Fruit fly (Drosophila melanogaster) whole organism, prepupa: ENCODE data around the gene IFT54.
A peak's percentile ranks its signal among the peaks of the same experiment; 100 is the strongest.

ENCODE experiments used
- Blimp-1 ChIP-seq: fragments of 200-800 bp; sonication (Bioruptor generic); optimal IDR thresholded peaks from 3 replicates; lab custom pipeline; 2017; ENCODE audit warnings: missing biosample characterization, missing genetic modification characterization, mild to moderate bottlenecking, moderate library complexity, missing genetic modification reagents
- CG10631 ChIP-seq: fragments of 200-800 bp; sonication (Bioruptor generic); optimal IDR thresholded peaks from 2 replicates; lab custom pipeline; 2016; ENCODE audit warnings: missing biosample characterization, missing genetic modification characterization
- CG11294 ChIP-seq: fragments of 200-800 bp; sonication (Bioruptor generic); IDR thresholded peaks from 2 replicates; pipeline ENCODE4 v1.3.6; 2022; ENCODE audit warnings: missing biosample characterization, missing genetic modification characterization
- CG11762 ChIP-seq: fragments of 200-800 bp; sonication (Bioruptor generic); optimal IDR thresholded peaks from 3 replicates; lab custom pipeline; 2016; ENCODE audit warnings: missing biosample characterization, missing genetic modification characterization; ENCODE audit not compliant: insufficient read depth
- CG11902 ChIP-seq: fragments of 200-800 bp; sonication (Bioruptor generic); optimal IDR thresholded peaks from 3 replicates; lab custom pipeline; 2016; ENCODE audit warnings: missing biosample characterization, missing genetic modification characterization
- CG15336 ChIP-seq: fragments of 200-800 bp; sonication (Bioruptor generic); IDR thresholded peaks from 2 replicates; pipeline ENCODE4 v1.3.6; 2022; ENCODE audit warnings: missing biosample characterization, missing genetic modification characterization
- CG1621 ChIP-seq: fragments of 200-800 bp; sonication (Bioruptor generic); optimal IDR thresholded peaks from 3 replicates; lab custom pipeline; 2018; ENCODE audit warnings: missing biosample characterization, mild to moderate bottlenecking, missing genetic modification characterization
- CG16779 ChIP-seq: fragments of 200-800 bp; sonication (Bioruptor generic); optimal IDR thresholded peaks from 3 replicates; lab custom pipeline; 2017; ENCODE audit warnings: missing biosample characterization, mild to moderate bottlenecking, missing genetic modification characterization
- CG3032 ChIP-seq: fragments of 200-800 bp; optimal IDR thresholded peaks from 2 replicates; lab custom pipeline; 2019; ENCODE audit warnings: missing biosample characterization, mild to moderate bottlenecking, missing genetic modification characterization, moderate library complexity
- CG31627 ChIP-seq: fragments of 200-800 bp; sonication (Bioruptor generic); optimal IDR thresholded peaks from 3 replicates; lab custom pipeline; 2016; ENCODE audit warnings: missing biosample characterization, missing genetic modification characterization
- CG32006 ChIP-seq: fragments of 200-800 bp; sonication (Bioruptor generic); optimal IDR thresholded peaks from 3 replicates; lab custom pipeline; 2017; ENCODE audit warnings: missing biosample characterization, mild to moderate bottlenecking, missing genetic modification characterization
- CG34406 ChIP-seq: fragments of 200-800 bp; sonication (Bioruptor generic); optimal IDR thresholded peaks from 3 replicates; lab custom pipeline; 2016; ENCODE audit warnings: missing biosample characterization, missing genetic modification characterization
- CG6163 ChIP-seq: fragments of 200-800 bp; sonication (Bioruptor generic); IDR thresholded peaks from 3 replicates; pipeline ENCODE4 v1.3.6; 2022; ENCODE audit warnings: missing biosample characterization, missing genetic modification characterization
- CG6276 ChIP-seq: fragments of 200-800 bp; sonication (Bioruptor generic); optimal IDR thresholded peaks from 2 replicates; lab custom pipeline; 2017; ENCODE audit warnings: missing biosample characterization, mild to moderate bottlenecking, missing genetic modification characterization
- CG6792 ChIP-seq: fragments of 200-800 bp; sonication (Bioruptor generic); optimal IDR thresholded peaks from 3 replicates; lab custom pipeline; 2016; ENCODE audit warnings: missing biosample characterization, missing genetic modification characterization
- CG6808 ChIP-seq: fragments of 200-800 bp; sonication (Bioruptor generic); optimal IDR thresholded peaks from 3 replicates; lab custom pipeline; 2017; ENCODE audit warnings: missing biosample characterization, missing genetic modification characterization, mild to moderate bottlenecking, moderate library complexity, missing genetic modification reagents
- CG8119 ChIP-seq: fragments of 200-800 bp; sonication (Bioruptor generic); IDR thresholded peaks from 3 replicates; pipeline ENCODE4 v1.3.6; 2022; ENCODE audit warnings: missing biosample characterization, missing genetic modification characterization
- CG9139 ChIP-seq: fragments of 200-800 bp; sonication (Bioruptor generic); optimal IDR thresholded peaks from 3 replicates; lab custom pipeline; 2017; ENCODE audit warnings: missing biosample characterization, mild to moderate bottlenecking, missing genetic modification characterization
- Eip75B ChIP-seq: fragments of 200-800 bp; sonication (Bioruptor generic); optimal IDR thresholded peaks from 3 replicates; lab custom pipeline; 2016; ENCODE audit warnings: missing biosample characterization, missing genetic modification characterization
- Eip78C ChIP-seq: fragments of 200-800 bp; sonication (Bioruptor generic); peaks from one replicate; lab custom pipeline; 2016; ENCODE audit warnings: missing biosample characterization, missing genetic modification characterization
- Eip93F ChIP-seq: fragments of 200-800 bp; sonication (Bioruptor generic); optimal IDR thresholded peaks from 2 replicates; lab custom pipeline; 2016; ENCODE audit warnings: missing biosample characterization, mild to moderate bottlenecking, missing genetic modification characterization
- Ets21C ChIP-seq: fragments of 200-800 bp; sonication (Bioruptor generic); optimal IDR thresholded peaks from 3 replicates; lab custom pipeline; 2016; ENCODE audit warnings: missing biosample characterization, missing genetic modification characterization
- Ets96B ChIP-seq: fragments of 200-800 bp; optimal IDR thresholded peaks from 2 replicates; lab custom pipeline; 2019; ENCODE audit warnings: missing biosample characterization, mild to moderate bottlenecking, missing genetic modification characterization, moderate library complexity
- Hr39 ChIP-seq: fragments of 200-800 bp; sonication (Bioruptor generic); optimal IDR thresholded peaks from 2 replicates; lab custom pipeline; 2016; ENCODE audit warnings: missing biosample characterization, missing genetic modification characterization
- Hr4 ChIP-seq: fragments of 200-800 bp; sonication (Bioruptor generic); optimal IDR thresholded peaks from 3 replicates; lab custom pipeline; 2016; ENCODE audit warnings: missing biosample characterization, missing genetic modification characterization
- Lpt ChIP-seq: fragments of 200-800 bp; sonication (Bioruptor generic); optimal IDR thresholded peaks from 3 replicates; lab custom pipeline; 2016; ENCODE audit warnings: missing biosample characterization, missing genetic modification characterization
- Met ChIP-seq: fragments of 200-800 bp; sonication (Bioruptor generic); optimal IDR thresholded peaks from 3 replicates; lab custom pipeline; 2016; ENCODE audit warnings: missing biosample characterization, missing genetic modification characterization
- OdsH ChIP-seq: fragments of 200-800 bp; sonication (Bioruptor generic); optimal IDR thresholded peaks from 3 replicates; lab custom pipeline; 2016; ENCODE audit warnings: missing biosample characterization, missing genetic modification characterization
- Smox ChIP-seq: fragments of 200-800 bp; sonication (Bioruptor generic); optimal IDR thresholded peaks from 3 replicates; lab custom pipeline; 2016; ENCODE audit warnings: missing biosample characterization, missing genetic modification characterization
- Sox102F ChIP-seq: fragments of 200-800 bp; sonication (Bioruptor generic); optimal IDR thresholded peaks from 2 replicates; lab custom pipeline; 2016; ENCODE audit warnings: missing biosample characterization, mild to moderate bottlenecking, missing genetic modification characterization
- achi ChIP-seq: fragments of 200-800 bp; sonication (Bioruptor generic); optimal IDR thresholded peaks from 3 replicates; lab custom pipeline; 2016; ENCODE audit warnings: missing biosample characterization, missing genetic modification characterization
- dsx ChIP-seq: fragments of 200-800 bp; optimal IDR thresholded peaks from 3 replicates; lab custom pipeline; 2019; ENCODE audit warnings: missing biosample characterization, mild to moderate bottlenecking, missing genetic modification characterization, moderate library complexity; ENCODE audit not compliant: poor library complexity, severe bottlenecking
- eg ChIP-seq: fragments of 200-800 bp; sonication (Bioruptor generic); IDR thresholded peaks from 3 replicates; pipeline ENCODE4 v1.3.6; 2022; ENCODE audit warnings: missing biosample characterization, missing genetic modification characterization
- esn ChIP-seq: fragments of 200-800 bp; sonication (Bioruptor generic); optimal IDR thresholded peaks from 2 replicates; lab custom pipeline; 2016; ENCODE audit warnings: missing biosample characterization, mild to moderate bottlenecking, missing genetic modification characterization, moderate library complexity
- fd59A ChIP-seq: fragments of 200-800 bp; sonication (Bioruptor generic); optimal IDR thresholded peaks from 2 replicates; lab custom pipeline; 2017; ENCODE audit warnings: missing biosample characterization, mild to moderate bottlenecking, missing genetic modification characterization, missing genetic modification reagents
- fkh ChIP-seq: fragments of 200-800 bp; sonication (Bioruptor generic); optimal IDR thresholded peaks from 3 replicates; lab custom pipeline; 2017; ENCODE audit warnings: missing biosample characterization, mild to moderate bottlenecking, missing genetic modification characterization, moderate library complexity
- lz ChIP-seq: fragments of 200-800 bp; sonication (Bioruptor generic); optimal IDR thresholded peaks from 3 replicates; lab custom pipeline; 2016; ENCODE audit warnings: missing biosample characterization, missing genetic modification characterization
- net ChIP-seq: fragments of 200-800 bp; sonication (Bioruptor generic); optimal IDR thresholded peaks from 3 replicates; lab custom pipeline; 2016; ENCODE audit warnings: missing biosample characterization, missing genetic modification characterization
- pdm3 ChIP-seq: fragments of 200-800 bp; sonication (Bioruptor generic); optimal IDR thresholded peaks from 3 replicates; lab custom pipeline; 2016; ENCODE audit warnings: missing biosample characterization, missing genetic modification characterization
- salr ChIP-seq, 2 experiments: fragments of 200-800 bp; sonication (Bioruptor generic); optimal IDR thresholded peaks; 3 replicates each; lab custom pipeline; 2016 to 2018; ENCODE audit warnings: missing biosample characterization in 2 of 2, missing genetic modification characterization in 2 of 2, mild to moderate bottlenecking in 1 of 2
- spab ChIP-seq: fragments of 200-800 bp; sonication (Bioruptor generic); optimal IDR thresholded peaks from 2 replicates; lab custom pipeline; 2017; ENCODE audit warnings: missing biosample characterization, mild to moderate bottlenecking, missing genetic modification characterization, missing genetic modification reagents
- ss ChIP-seq, 2 experiments: fragments of 200-800 bp; sonication (Bioruptor generic); optimal IDR thresholded peaks; 2 replicates in 1 of 2; 3 replicates in 1 of 2; lab custom pipeline; 2017 to 2018; ENCODE audit warnings: mild to moderate bottlenecking in 2 of 2, missing biosample characterization in 2 of 2, missing genetic modification characterization in 2 of 2, moderate library complexity in 1 of 2
- topi ChIP-seq: fragments of 200-800 bp; sonication (Bioruptor generic); optimal IDR thresholded peaks from 3 replicates; lab custom pipeline; 2016; ENCODE audit warnings: missing biosample characterization, missing genetic modification characterization
- vri ChIP-seq: fragments of 200-800 bp; sonication (Bioruptor generic); optimal IDR thresholded peaks from 3 replicates; lab custom pipeline; 2016; ENCODE audit warnings: missing biosample characterization, mild to moderate bottlenecking, missing genetic modification characterization

IFT54 gene

dm6 chr3R:14283754-14284421, 18.3 kb upstream of the IFT54 start (continued):
- TF ChIP-seq vri (peak; percentile 95), fd59A (GFP tag; lab: Kevin White, UChicago) (peak; percentile 95), Ets96B (tag; lab: Kevin White, UChicago) (peak; percentile 96), pdm3 (peak; percentile 98), Ets21C (GFP tag; lab: Kevin White, UChicago) (peak; percentile 93), CG15336 (GFP tag; lab: Robert Waterston, UW) (no peak), CG6808 (GFP tag; lab: Kevin White, UChicago) (peak; percentile 92), Blimp-1 (GFP tag; lab: Kevin White, UChicago) (peak; percentile 89), salr (GFP tag; optimal IDR thresholded peaks at IDR 0.05; lab: Kevin White, UChicago) (peak; percentile 92 to 97), CG8119 (no peak), eg (GFP tag; lab: Robert Waterston, UW) (no peak), CG32006 (GFP tag; lab: Kevin White, UChicago) (peak; percentile 99), ss (GFP tag; optimal IDR thresholded peaks at IDR 0.05; lab: Kevin White, UChicago) (peak; percentile 74 to 86), CG9139 (GFP tag; lab: Kevin White, UChicago) (peak; percentile 86), CG1621 (tag; lab: Kevin White, UChicago) (peak; percentile 93), fkh (peak; percentile 63), CG6792 (GFP tag; lab: Kevin White, UChicago) (peak; percentile 97), Eip78C (GFP tag; lab: Kevin White, UChicago) (peak; percentile 100), Eip75B (peak; percentile 96), spab (GFP tag; lab: Kevin White, UChicago) (peak; percentile 92), net (GFP tag; lab: Kevin White, UChicago) (peak; percentile 98), lz (GFP tag; lab: Kevin White, UChicago) (peak; percentile 98), Hr39 (peak; percentile 97), CG6163 (GFP tag; lab: Robert Waterston, UW) (no peak)

dm6 chr3R:14284422-14284760, 17.8 kb upstream of the IFT54 start:
- TF ChIP-seq fkh, result peak; percentile 59
- TF ChIP-seq CG34406 (GFP tag; lab: Kevin White, UChicago), result no peak
- TF ChIP-seq Hr4 (GFP tag; lab: Kevin White, UChicago), result peak; percentile 56
- peak; percentile 12 for TF ChIP-seq CG6276
- TF ChIP-seq OdsH, result no peak
- no peak for TF ChIP-seq Hr39
- TF ChIP-seq CG32006 (GFP tag; lab: Kevin White, UChicago), result peak; percentile 48
- TF ChIP-seq, all 60 proteins: peak for 4

- TF ChIP-seq CG32006 (GFP tag; lab: Kevin White, UChicago), result peak; percentile 19
- TF ChIP-seq fd59A (GFP tag; lab: Kevin White, UChicago), result no peak
- TF ChIP-seq CG3032 (tag; lab: Kevin White, UChicago), result no peak
- no peak for TF ChIP-seq OdsH
- peak; percentile 33 for TF ChIP-seq Hr4 (GFP tag; lab: Kevin White, UChicago)
- TF ChIP-seq CG11294 (GFP tag; lab: Robert Waterston, UW), result no peak
- TF ChIP-seq Lpt (GFP tag; lab: Kevin White, UChicago), result no peak
- no peak for TF ChIP-seq Eip93F
- no peak for TF ChIP-seq eg (GFP tag; lab: Robert Waterston, UW)
- TF ChIP-seq Met (GFP tag; lab: Kevin White, UChicago), result no peak
- no peak for TF ChIP-seq Sox102F (GFP tag; lab: Kevin White, UChicago)
- TF ChIP-seq Ets21C (GFP tag; lab: Kevin White, UChicago), result no peak
- no peak for TF ChIP-seq dsx
- no peak for TF ChIP-seq CG8119
- no peak for TF ChIP-seq esn (GFP tag; lab: Kevin White, UChicago)
- no peak for TF ChIP-seq CG6276
- TF ChIP-seq fkh, result peak; percentile 85
- TF ChIP-seq achi (GFP tag; lab: Kevin White, UChicago), result no peak
- TF ChIP-seq vri, result no peak
- TF ChIP-seq topi (GFP tag; lab: Kevin White, UChicago), result no peak
- no peak for TF ChIP-seq CG31627 (GFP tag; lab: Kevin White, UChicago)
- no peak for TF ChIP-seq CG11762 (GFP tag; lab: Kevin White, UChicago)
- TF ChIP-seq CG10631 (GFP tag; lab: Kevin White, UChicago), result no peak
- no peak for TF ChIP-seq CG16779
- no peak for TF ChIP-seq Smox (GFP tag; lab: Kevin White, UChicago)
- no peak for TF ChIP-seq CG34406 (GFP tag; lab: Kevin White, UChicago)
- TF ChIP-seq CG11902 (GFP tag; lab: Kevin White, UChicago), result no peak
Measured at dm6 chr3R:14285059-14285953, 16.9 kb upstream of the IFT54 start.
